Fruit fly (Drosophila melanogaster) whole organism, embryonic: ENCODE results near the gene CG32767.

Experiments
- Ada2b ChIP-seq: fragments of 200-800 bp; sonication (Bioruptor generic); IDR thresholded peaks from 2 replicates; pipeline ENCODE4 v1.3.6; 2022; ENCODE audit warnings: missing biosample characterization, missing genetic modification characterization
- BtbVII ChIP-seq: fragments of 200-800 bp; sonication (Bioruptor generic); optimal IDR thresholded peaks from 3 replicates; lab custom pipeline; 2017; ENCODE audit warnings: missing biosample characterization, mild to moderate bottlenecking, missing genetic modification characterization
- CG1024 ChIP-seq: fragments of 200-800 bp; sonication (Bioruptor generic); IDR thresholded peaks from 2 replicates; pipeline ENCODE4 v1.3.6; 2022; ENCODE audit warnings: missing biosample characterization, missing genetic modification characterization
- CG10431 ChIP-seq: fragments of 200-800 bp; sonication (Bioruptor generic); optimal IDR thresholded peaks from 3 replicates; lab custom pipeline; 2018; ENCODE audit warnings: missing biosample characterization, mild to moderate bottlenecking, missing genetic modification characterization
- CG10565 ChIP-seq: fragments of 200-800 bp; sonication (Bioruptor generic); optimal IDR thresholded peaks from 3 replicates; lab custom pipeline; 2016; ENCODE audit warnings: missing biosample characterization, mild to moderate bottlenecking, missing genetic modification characterization
- CG11085 ChIP-seq: fragments of 200-800 bp; sonication (Bioruptor generic); IDR thresholded peaks from 2 replicates; pipeline ENCODE4 v1.3.6; 2022; ENCODE audit warnings: missing biosample characterization, missing genetic modification characterization
- CG12769 ChIP-seq: fragments of 200-800 bp; sonication (Bioruptor generic); optimal IDR thresholded peaks from 2 replicates; lab custom pipeline; 2019; ENCODE audit warnings: missing biosample characterization, mild to moderate bottlenecking, missing genetic modification characterization, moderate library complexity
- CG14014 ChIP-seq: fragments of 200-800 bp; sonication (Bioruptor generic); IDR thresholded peaks from 2 replicates; pipeline ENCODE4 v1.3.6; 2022; ENCODE audit warnings: missing biosample characterization, missing genetic modification characterization
- CG14050 ChIP-seq: fragments of 200-800 bp; sonication (Bioruptor generic); IDR thresholded peaks from 3 replicates; pipeline ENCODE4 v1.3.6; 2022; ENCODE audit warnings: missing biosample characterization, missing genetic modification characterization
- CG14441 ChIP-seq: fragments of 200-800 bp; sonication (Bioruptor generic); IDR thresholded peaks from 2 replicates; pipeline ENCODE4 v1.3.6; 2022; ENCODE audit warnings: missing biosample characterization, missing genetic modification characterization
- CG15479 ChIP-seq: fragments of 200-800 bp; sonication (Bioruptor generic); optimal IDR thresholded peaks from 3 replicates; lab custom pipeline; 2019; ENCODE audit warnings: missing biosample characterization, mild to moderate bottlenecking, missing genetic modification characterization, moderate library complexity
- CG16815 ChIP-seq: fragments of 200-800 bp; sonication (Bioruptor generic); optimal IDR thresholded peaks from 3 replicates; lab custom pipeline; 2017; ENCODE audit warnings: missing biosample characterization, mild to moderate bottlenecking, missing genetic modification characterization
- CG1832 ChIP-seq: fragments of 200-800 bp; sonication (Bioruptor generic); optimal IDR thresholded peaks from 2 replicates; lab custom pipeline; 2017; ENCODE audit warnings: missing biosample characterization, mild to moderate bottlenecking, missing genetic modification characterization, inconsistent platforms
- CG18476 ChIP-seq: fragments of 200-800 bp; sonication (Bioruptor generic); optimal IDR thresholded peaks from 2 replicates; lab custom pipeline; 2016; ENCODE audit warnings: missing biosample characterization, mild to moderate bottlenecking, missing genetic modification characterization
- CG2120 ChIP-seq: fragments of 200-800 bp; sonication (Bioruptor generic); optimal IDR thresholded peaks from 3 replicates; lab custom pipeline; 2016; ENCODE audit warnings: missing biosample characterization, missing genetic modification characterization
- CG34376 ChIP-seq: fragments of 200-800 bp; sonication (Bioruptor generic); optimal IDR thresholded peaks from 2 replicates; lab custom pipeline; 2018; ENCODE audit warnings: missing biosample characterization, mild to moderate bottlenecking, missing genetic modification characterization
- CG5180 ChIP-seq: fragments of 200-800 bp; sonication (Bioruptor generic); optimal IDR thresholded peaks from 3 replicates; lab custom pipeline; 2017; ENCODE audit warnings: missing biosample characterization, missing genetic modification characterization, mild to moderate bottlenecking, moderate library complexity, missing genetic modification reagents
- CG6272 ChIP-seq: fragments of 200-800 bp; sonication (Bioruptor generic); IDR thresholded peaks from 2 replicates; pipeline ENCODE4 v1.3.6; 2022; ENCODE audit warnings: missing biosample characterization, missing genetic modification characterization
- CG6654 ChIP-seq: fragments of 200-800 bp; sonication (Bioruptor generic); optimal IDR thresholded peaks from 2 replicates; lab custom pipeline; 2017; ENCODE audit warnings: missing biosample characterization, mild to moderate bottlenecking, missing genetic modification characterization
- CG7786 ChIP-seq: fragments of 200-800 bp; sonication (Bioruptor generic); optimal IDR thresholded peaks from 2 replicates; lab custom pipeline; 2016; ENCODE audit warnings: missing biosample characterization, missing genetic modification characterization
- CG8290 ChIP-seq, 3 experiments: fragments of 200-800 bp; sonication (Bioruptor generic); optimal IDR thresholded peaks; 2 replicates each; lab custom pipeline; 2016 to 2019; ENCODE audit warnings: missing biosample characterization in 3 of 3, missing genetic modification characterization in 3 of 3, mild to moderate bottlenecking in 2 of 3, moderate library complexity in 1 of 3
- CG8944 ChIP-seq: fragments of 200-800 bp; sonication (Bioruptor generic); optimal IDR thresholded peaks from 3 replicates; lab custom pipeline; 2016; ENCODE audit warnings: missing biosample characterization, missing genetic modification characterization
- CG9727 ChIP-seq: fragments of 200-800 bp; sonication (Bioruptor generic); optimal IDR thresholded peaks from 3 replicates; lab custom pipeline; 2017; ENCODE audit warnings: missing biosample characterization, mild to moderate bottlenecking, missing genetic modification characterization
- Chrac-16 ChIP-seq: fragments of 200-800 bp; sonication (Bioruptor generic); optimal IDR thresholded peaks from 3 replicates; lab custom pipeline; 2016; ENCODE audit warnings: missing biosample characterization, missing genetic modification characterization
- CrebB ChIP-seq: fragments of 200-800 bp; sonication (Bioruptor generic); optimal IDR thresholded peaks from 3 replicates; lab custom pipeline; 2018; ENCODE audit warnings: missing biosample characterization, mild to moderate bottlenecking, missing genetic modification characterization
- Elba2 ChIP-seq: fragments of 200-800 bp; sonication (Bioruptor generic); optimal IDR thresholded peaks from 3 replicates; lab custom pipeline; 2016; ENCODE audit warnings: missing biosample characterization, missing genetic modification characterization
- Hr78 ChIP-seq, 2 experiments: fragments of 200-800 bp in 1 of 2; fragments of >200 bp in 1 of 2; sonication (Bioruptor generic) in 1 of 2; optimal IDR thresholded peaks; 2 replicates each; lab custom pipeline; 2017 to 2019; ENCODE audit warnings: missing biosample characterization in 2 of 2, missing genetic modification characterization in 2 of 2, mild to moderate bottlenecking in 1 of 2, moderate library complexity in 1 of 2
- Mes4 ChIP-seq: fragments of 200-800 bp; sonication (Bioruptor generic); optimal IDR thresholded peaks from 2 replicates; lab custom pipeline; 2016; ENCODE audit warnings: missing biosample characterization, missing genetic modification characterization
- Six4 ChIP-seq: fragments of 200-800 bp; sonication (Bioruptor generic); optimal IDR thresholded peaks from 2 replicates; lab custom pipeline; 2016; ENCODE audit warnings: missing biosample characterization, missing genetic modification characterization
- Tbp ChIP-seq: fragments of >200 bp; optimal IDR thresholded peaks from 2 replicates; lab custom pipeline; 2018; ENCODE audit warnings: missing biosample characterization, missing genetic modification characterization
- amos ChIP-seq: fragments of 200-800 bp; sonication (Bioruptor generic); IDR thresholded peaks from 2 replicates; pipeline ENCODE4 v1.3.6; 2022; ENCODE audit warnings: missing biosample characterization, missing genetic modification characterization; ENCODE audit not compliant: partially characterized antibody
- bab2 ChIP-seq: fragments of 200-800 bp; sonication (Bioruptor generic); optimal IDR thresholded peaks from 2 replicates; lab custom pipeline; 2016; ENCODE audit warnings: missing biosample characterization, missing genetic modification characterization
- chm ChIP-seq: fragments of 200-800 bp; sonication (Bioruptor generic); IDR thresholded peaks from 2 replicates; pipeline ENCODE4 v1.3.6; 2022; ENCODE audit warnings: missing biosample characterization, missing genetic modification characterization
- chn ChIP-seq: fragments of 200-800 bp; sonication (Bioruptor generic); optimal IDR thresholded peaks from 2 replicates; lab custom pipeline; 2016; ENCODE audit warnings: missing biosample characterization, missing genetic modification characterization
- crp ChIP-seq, 2 experiments: fragments of 200-800 bp; sonication (Bioruptor generic); optimal IDR thresholded peaks; 2 replicates in 1 of 2; 3 replicates in 1 of 2; lab custom pipeline; 2017; ENCODE audit warnings: missing biosample characterization in 2 of 2, missing genetic modification characterization in 2 of 2, mild to moderate bottlenecking in 1 of 2, moderate library complexity in 1 of 2
- eyg ChIP-seq: fragments of 200-800 bp; sonication (Bioruptor generic); optimal IDR thresholded peaks from 3 replicates; lab custom pipeline; 2016; ENCODE audit warnings: missing biosample characterization, missing genetic modification characterization
- fru ChIP-seq: fragments of >200 bp; optimal IDR thresholded peaks from 2 replicates; lab custom pipeline; 2017
- grn ChIP-seq: fragments of 200-800 bp; sonication (Bioruptor generic); optimal IDR thresholded peaks from 3 replicates; lab custom pipeline; 2017; ENCODE audit warnings: missing biosample characterization, missing genetic modification characterization
- ind ChIP-seq: fragments of 200-800 bp; sonication (Bioruptor generic); optimal IDR thresholded peaks from 3 replicates; lab custom pipeline; 2016; ENCODE audit warnings: missing biosample characterization, missing genetic modification characterization
- jigr1 ChIP-seq: fragments of 200-800 bp; sonication (Bioruptor generic); IDR thresholded peaks from 3 replicates; pipeline ENCODE4 v1.3.6; 2022; ENCODE audit warnings: missing biosample characterization, missing genetic modification characterization
- jing ChIP-seq: fragments of 200-800 bp; sonication (Bioruptor generic); optimal IDR thresholded peaks from 2 replicates; lab custom pipeline; 2018; ENCODE audit warnings: missing biosample characterization, mild to moderate bottlenecking, missing genetic modification characterization
- kah ChIP-seq: fragments of 200-800 bp; sonication (Bioruptor generic); optimal IDR thresholded peaks from 2 replicates; lab custom pipeline; 2018; ENCODE audit warnings: missing biosample characterization, mild to moderate bottlenecking, missing genetic modification characterization
- lab ChIP-seq: fragments of 200-800 bp; sonication (Bioruptor generic); optimal IDR thresholded peaks from 3 replicates; lab custom pipeline; 2017; ENCODE audit warnings: missing biosample characterization, missing genetic modification characterization, mild to moderate bottlenecking, moderate library complexity, missing genetic modification reagents
- nau ChIP-seq: fragments of 200-800 bp; sonication (Bioruptor generic); optimal IDR thresholded peaks from 3 replicates; lab custom pipeline; 2017; ENCODE audit warnings: missing biosample characterization, mild to moderate bottlenecking, missing genetic modification characterization, missing genetic modification reagents
- org-1 ChIP-seq: fragments of 200-800 bp; sonication (Bioruptor generic); optimal IDR thresholded peaks from 2 replicates; lab custom pipeline; 2017; ENCODE audit warnings: missing biosample characterization, missing genetic modification characterization
- slbo ChIP-seq: fragments of 200-800 bp; sonication (Bioruptor generic); IDR thresholded peaks from 2 replicates; pipeline ENCODE4 v1.3.6; 2022; ENCODE audit warnings: missing biosample characterization, missing genetic modification characterization
- stc ChIP-seq: fragments of 200-800 bp; sonication (Bioruptor generic); IDR thresholded peaks from 2 replicates; pipeline ENCODE4 v1.3.6; 2022; ENCODE audit warnings: missing biosample characterization, missing genetic modification characterization
- tgo ChIP-seq: fragments of 200-800 bp; sonication (Bioruptor generic); IDR thresholded peaks from 3 replicates; pipeline ENCODE4 v1.3.6; 2022; ENCODE audit warnings: missing biosample characterization, missing genetic modification characterization
- tio ChIP-seq: fragments of 200-800 bp; sonication (Bioruptor generic); optimal IDR thresholded peaks from 2 replicates; lab custom pipeline; 2017; ENCODE audit warnings: missing biosample characterization, missing genetic modification characterization, inconsistent platforms
- zf30C ChIP-seq: fragments of 200-800 bp; sonication (Bioruptor generic); optimal IDR thresholded peaks from 3 replicates; lab custom pipeline; 2018; ENCODE audit warnings: missing biosample characterization, mild to moderate bottlenecking, missing genetic modification characterization
- zfh2 ChIP-seq: fragments of 200-800 bp; sonication (Bioruptor generic); optimal IDR thresholded peaks from 2 replicates; lab custom pipeline; 2016; ENCODE audit warnings: missing biosample characterization, missing genetic modification characterization

Gene CG32767

dm6 chrX:5093924-5094323 is 9.4 kb upstream of the CG32767 start (continued):
- TF ChIP-seq zfh2 (GFP tag; lab: Kevin White, UChicago) (peak; percentile 28), bab2 (GFP tag; lab: Kevin White, UChicago) (peak; percentile 58), CG8944 (peak; percentile 39), CG1024 (GFP tag; lab: Robert Waterston, UW) (peak; percentile 43; the same call in 1 of the 2 replicates), stc (GFP tag; lab: Robert Waterston, UW) (peak; percentile 75; the same call in 1 of the 2 replicates), grn (GFP tag; lab: Kevin White, UChicago) (no peak), Tbp (no peak), tgo (GFP tag; lab: Robert Waterston, UW) (peak; percentile 64), CG15479 (GFP tag; lab: Kevin White, UChicago) (no peak), amos (GFP tag; lab: Robert Waterston, UW) (no peak), tio (peak; percentile 55), CG5180 (GFP tag; lab: Kevin White, UChicago) (peak; percentile 26), CG1832 (GFP tag; lab: Kevin White, UChicago) (no peak), CG6654 (GFP tag; lab: Kevin White, UChicago) (peak; percentile 40), CG6272 (GFP tag; lab: Robert Waterston, UW) (peak; percentile 60), org-1 (GFP tag; lab: Kevin White, UChicago) (peak; percentile 70), jigr1 (GFP tag; lab: Robert Waterston, UW) (no peak), Chrac-16 (GFP tag; lab: Kevin White, UChicago) (peak; percentile 49), slbo (GFP tag; lab: Robert Waterston, UW) (peak; percentile 79), fru (lab: Kevin White, UChicago) (no peak), chm (GFP tag; lab: Robert Waterston, UW) (peak; percentile 68), chn (peak; percentile 48), CG10431 (GFP tag; lab: Kevin White, UChicago) (no peak), ind (GFP tag; lab: Kevin White, UChicago) (peak; percentile 72), CG12769 (tag; lab: Kevin White, UChicago) (peak; percentile 52), CG18476 (GFP tag; lab: Kevin White, UChicago) (peak; percentile 32), Six4 (GFP tag; lab: Kevin White, UChicago) (no peak), nau (peak; percentile 63), lab (GFP tag; lab: Kevin White, UChicago) (peak; percentile 90), Mes4 (GFP tag; lab: Kevin White, UChicago) (peak; percentile 49), CG11085 (GFP tag; lab: Robert Waterston, UW) (peak; percentile 40; the same call in 1 of the 2 replicates), CG34376 (peak; percentile 28), CG14050 (GFP tag; lab: Robert Waterston, UW) (peak; percentile 57), Hr78 (GFP tag; optimal IDR thresholded peaks at IDR 0.05; lab: Kevin White, UChicago) (peak in 1 of 2 experiments; percentile 24), CG14014 (GFP tag; lab: Robert Waterston, UW) (peak; percentile 75), kah (GFP tag; lab: Kevin White, UChicago) (peak; percentile 7), CG9727 (GFP tag; lab: Kevin White, UChicago) (peak; percentile 68), eyg (GFP tag; lab: Kevin White, UChicago) (peak; percentile 22), CG16815 (peak; percentile 43), CG2120 (GFP tag; lab: Kevin White, UChicago) (peak; percentile 78), Elba2 (no peak), crp (GFP tag; optimal IDR thresholded peaks at IDR 0.05; lab: Kevin White, UChicago) (peak in 1 of 2 experiments; percentile 22), zf30C (GFP tag; lab: Kevin White, UChicago) (peak; percentile 21), CG10565 (no peak), CG14441 (GFP tag; lab: Robert Waterston, UW) (peak; percentile 59), CrebB (tag; lab: Kevin White, UChicago) (peak; percentile 46), CG8290 (GFP tag; optimal IDR thresholded peaks at IDR 0.05; lab: Kevin White, UChicago) (no peak), CG8290 (tag; optimal IDR thresholded peaks at IDR 0.05; lab: Kevin White, UChicago) (peak in 1 of 2 experiments; percentile 51), BtbVII (GFP tag; lab: Kevin White, UChicago) (peak; percentile 67), jing (GFP tag; lab: Kevin White, UChicago) (peak; percentile 16), CG7786 (peak; percentile 42), Ada2b (peak; percentile 68)
